Fruit fly (Drosophila melanogaster) whole organism, embryonic: Measurements from ENCODE around the gene CG11581.

ENCODE experiments used
- Antp ChIP-seq: fragments of 200-800 bp; sonication (Bioruptor generic); optimal IDR thresholded peaks from 3 replicates; lab custom pipeline; 2016; ENCODE audit warnings: missing biosample characterization, missing genetic modification characterization
- Atf6 ChIP-seq: fragments of 200-800 bp; sonication (Bioruptor generic); IDR thresholded peaks from 2 replicates; pipeline ENCODE4 v1.3.6; 2022; ENCODE audit warnings: missing biosample characterization, missing genetic modification characterization
- CG12391 ChIP-seq: fragments of 200-800 bp; sonication (Bioruptor generic); optimal IDR thresholded peaks from 3 replicates; lab custom pipeline; 2018; ENCODE audit warnings: missing biosample characterization, mild to moderate bottlenecking, missing genetic modification characterization, moderate library complexity
- CG13894 ChIP-seq: fragments of 200-800 bp; sonication (Bioruptor generic); optimal IDR thresholded peaks from 3 replicates; lab custom pipeline; 2018; ENCODE audit warnings: missing biosample characterization, mild to moderate bottlenecking, missing genetic modification characterization, moderate library complexity
- CG17385 ChIP-seq: fragments of 200-800 bp; sonication (Bioruptor generic); optimal IDR thresholded peaks from 3 replicates; lab custom pipeline; 2018; ENCODE audit warnings: missing biosample characterization, mild to moderate bottlenecking, missing genetic modification characterization
- CG4404 ChIP-seq: fragments of 200-800 bp; sonication (Bioruptor generic); IDR thresholded peaks from 2 replicates; pipeline ENCODE4 v1.3.6; 2022; ENCODE audit warnings: missing biosample characterization, missing genetic modification characterization
- CG5245 ChIP-seq: fragments of 200-800 bp; sonication (Bioruptor generic); optimal IDR thresholded peaks from 3 replicates; lab custom pipeline; 2016; ENCODE audit warnings: missing biosample characterization, missing genetic modification characterization
- CG6175 ChIP-seq: fragments of 200-800 bp; sonication (Bioruptor generic); IDR thresholded peaks from 3 replicates; pipeline ENCODE4 v1.3.6; 2022; ENCODE audit warnings: missing biosample characterization, missing genetic modification characterization
- CG7963 ChIP-seq: fragments of 200-800 bp; sonication (Bioruptor generic); IDR thresholded peaks from 3 replicates; pipeline ENCODE4 v1.3.6; 2022; ENCODE audit warnings: missing biosample characterization, missing genetic modification characterization; ENCODE audit not compliant: partially characterized antibody
- CG8359 ChIP-seq: fragments of 200-800 bp; sonication (Bioruptor generic); optimal IDR thresholded peaks from 2 replicates; lab custom pipeline; 2017; ENCODE audit warnings: missing biosample characterization, mild to moderate bottlenecking, missing genetic modification characterization, borderline replicate concordance
- CG9215 ChIP-seq: fragments of 200-800 bp; sonication (Bioruptor generic); IDR thresholded peaks from 2 replicates; pipeline ENCODE4 v1.3.6; 2022; ENCODE audit warnings: missing biosample characterization, missing genetic modification characterization
- Dbx ChIP-seq: fragments of 200-800 bp; sonication (Bioruptor generic); IDR thresholded peaks from 3 replicates; pipeline ENCODE4 v1.3.6; 2022; ENCODE audit warnings: missing biosample characterization, missing genetic modification characterization
- Drgx ChIP-seq: fragments of 200-800 bp; sonication (Bioruptor generic); IDR thresholded peaks from 2 replicates; pipeline ENCODE4 v1.3.6; 2022; ENCODE audit warnings: missing biosample characterization, missing genetic modification characterization
- Oaz ChIP-seq: fragments of 200-800 bp; sonication (Bioruptor generic); IDR thresholded peaks from 2 replicates; pipeline ENCODE4 v1.3.6; 2022; ENCODE audit warnings: missing biosample characterization, missing genetic modification characterization
- Poxn ChIP-seq: fragments of 200-800 bp; sonication (Bioruptor generic); IDR thresholded peaks from 2 replicates; pipeline ENCODE4 v1.3.6; 2022; ENCODE audit warnings: missing biosample characterization, missing genetic modification characterization
- Sox102F ChIP-seq: fragments of 200-800 bp; sonication (Bioruptor generic); optimal IDR thresholded peaks from 2 replicates; lab custom pipeline; 2018; ENCODE audit warnings: missing biosample characterization, mild to moderate bottlenecking, missing genetic modification characterization, moderate library complexity
- Stat92E ChIP-seq, 3 experiments: fragments of >200 bp in 2 of 3; fragments of 200-800 bp in 1 of 3; sonication (Bioruptor generic) in 1 of 3; optimal IDR thresholded peaks; 2 replicates each; lab custom pipeline; 2017 to 2019; ENCODE audit warnings: missing biosample characterization in 3 of 3, missing genetic modification characterization in 3 of 3, mild to moderate bottlenecking in 1 of 3, moderate library complexity in 1 of 3
- bsh ChIP-seq, 2 experiments: fragments of 200-800 bp; sonication (Bioruptor generic); optimal IDR thresholded peaks; 2 replicates each; lab custom pipeline; 2017 to 2018; ENCODE audit warnings: mild to moderate bottlenecking in 2 of 2, missing biosample characterization in 2 of 2, missing genetic modification characterization in 2 of 2, moderate library complexity in 1 of 2
- cato ChIP-seq: fragments of 200-800 bp; sonication (Bioruptor generic); optimal IDR thresholded peaks from 2 replicates; lab custom pipeline; 2016; ENCODE audit warnings: missing biosample characterization, missing genetic modification characterization, borderline replicate concordance
- chinmo ChIP-seq: fragments of 200-800 bp; sonication (Bioruptor generic); IDR thresholded peaks from 4 replicates; pipeline ENCODE4 v1.3.6; 2022; ENCODE audit warnings: missing biosample characterization, missing genetic modification characterization; ENCODE audit not compliant: partially characterized antibody
- dimm ChIP-seq: fragments of 200-800 bp; sonication (Bioruptor generic); IDR thresholded peaks from 2 replicates; pipeline ENCODE4 v1.3.6; 2022; ENCODE audit warnings: missing biosample characterization, missing genetic modification characterization
- emc ChIP-seq: fragments of 200-800 bp; sonication (Bioruptor generic); optimal IDR thresholded peaks from 2 replicates; lab custom pipeline; 2016; ENCODE audit warnings: missing biosample characterization, missing genetic modification characterization
- klu ChIP-seq: fragments of 200-800 bp; sonication (Bioruptor generic); IDR thresholded peaks from 2 replicates; pipeline ENCODE4 v1.3.6; 2022; ENCODE audit warnings: missing biosample characterization, missing genetic modification characterization
- kni ChIP-seq: fragments of 200-800 bp; sonication (Bioruptor generic); optimal IDR thresholded peaks from 3 replicates; lab custom pipeline; 2017; ENCODE audit warnings: mild to moderate bottlenecking, missing biosample characterization, missing genetic modification reagents, missing genetic modification characterization
- nau ChIP-seq: fragments of 200-800 bp; sonication (Bioruptor generic); optimal IDR thresholded peaks from 3 replicates; lab custom pipeline; 2017; ENCODE audit warnings: missing biosample characterization, mild to moderate bottlenecking, missing genetic modification characterization, missing genetic modification reagents
- pb ChIP-seq: fragments of 200-800 bp; sonication (Bioruptor generic); optimal IDR thresholded peaks from 3 replicates; lab custom pipeline; 2016; ENCODE audit warnings: missing biosample characterization, missing genetic modification characterization
- sisA ChIP-seq: fragments of 200-800 bp; sonication (Bioruptor generic); IDR thresholded peaks from 2 replicates; pipeline ENCODE4 v1.3.6; 2022; ENCODE audit warnings: missing biosample characterization, missing genetic modification characterization
- tio ChIP-seq: fragments of 200-800 bp; sonication (Bioruptor generic); optimal IDR thresholded peaks from 2 replicates; lab custom pipeline; 2017; ENCODE audit warnings: missing biosample characterization, missing genetic modification characterization, inconsistent platforms
- tup ChIP-seq: fragments of 200-800 bp; sonication (Bioruptor generic); optimal IDR thresholded peaks from 2 replicates; lab custom pipeline; 2016; ENCODE audit warnings: missing biosample characterization, mild to moderate bottlenecking, missing genetic modification characterization, moderate library complexity
- tx ChIP-seq: fragments of 200-800 bp; sonication (Bioruptor generic); optimal IDR thresholded peaks from 2 replicates; lab custom pipeline; 2016; ENCODE audit warnings: missing biosample characterization, missing genetic modification characterization
- unc-4 ChIP-seq: fragments of 200-800 bp; sonication (Bioruptor generic); IDR thresholded peaks from 2 replicates; pipeline ENCODE4 v1.3.6; 2022; ENCODE audit warnings: missing biosample characterization, missing genetic modification characterization; ENCODE audit not compliant: partially characterized antibody
- vvl ChIP-seq: fragments of 200-800 bp; sonication (Bioruptor generic); IDR thresholded peaks from 2 replicates; pipeline ENCODE4 v1.3.6; 2022; ENCODE audit warnings: missing biosample characterization, missing genetic modification characterization

The CG11581 gene

dm6 chrX:14173654-14174053 is 3.1 kb upstream of the CG11581 start (continued):
- peak; percentile 60; the same call in 1 of the 3 replicates for TF ChIP-seq CG6175 (GFP tag; lab: Robert Waterston, UW)
- no peak for TF ChIP-seq emc

- peak; percentile 68; the same call in 1 of the 4 replicates for TF ChIP-seq chinmo
- TF ChIP-seq CG17385 (GFP tag; lab: Kevin White, UChicago), result peak; percentile 29
- TF ChIP-seq CG8359 (GFP tag; lab: Kevin White, UChicago), result peak; percentile 3
- no peak for TF ChIP-seq unc-4 (GFP tag; lab: Robert Waterston, UW)
Measured at dm6 chrX:14174456-14174855, 2.3 kb upstream of the CG11581 start, which contains the start of gene CG1368. Gene CG1368, plus strand, starts transcription at chrX:14174756.

DNA sequence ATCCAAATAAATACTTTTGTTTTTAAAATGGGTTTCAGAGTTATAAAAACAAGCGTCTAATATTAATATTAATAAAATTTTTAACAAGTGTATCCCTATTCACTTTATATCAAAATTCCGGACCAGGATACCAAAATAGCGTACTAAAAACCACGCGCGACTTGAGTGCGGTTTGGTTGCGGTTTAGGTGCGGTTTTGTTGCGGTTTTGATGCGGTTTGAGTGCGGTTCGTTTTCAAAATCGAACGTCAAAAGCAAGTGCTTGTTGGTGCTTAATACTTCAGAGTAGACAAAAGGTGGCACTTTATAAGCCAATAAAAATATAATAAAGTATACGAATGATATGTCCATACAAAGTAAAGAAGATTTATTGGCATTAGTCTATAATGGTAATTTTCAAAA is 1.1 kb upstream of the CG11581 start:
- TF ChIP-seq CG8359 (GFP tag; lab: Kevin White, UChicago), result peak; percentile 98
- TF ChIP-seq Antp (GFP tag; lab: Kevin White, UChicago), result no peak
- TF ChIP-seq klu (GFP tag; lab: Robert Waterston, UW), result no peak
- no peak for TF ChIP-seq kni (GFP tag; lab: Kevin White, UChicago)

DNA sequence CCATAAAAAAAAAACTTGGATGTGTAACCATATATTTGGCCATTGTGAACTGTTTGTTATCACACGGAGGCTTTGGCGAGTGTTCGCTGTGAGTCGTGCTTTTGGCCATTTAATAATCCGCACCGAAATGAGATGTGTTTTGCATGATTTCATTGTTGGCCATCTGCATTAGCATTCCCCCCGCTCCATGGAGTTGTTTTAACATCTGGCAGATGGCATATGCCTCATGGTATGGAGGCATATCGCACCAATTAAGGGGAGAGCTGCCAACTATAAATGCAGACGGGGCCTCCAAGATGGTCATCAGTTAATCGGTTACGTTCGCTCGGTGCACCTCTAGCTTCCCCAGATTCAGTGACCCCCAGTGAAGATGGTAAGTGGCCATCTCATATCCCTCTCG is 4.0 kb downstream of the CG11581 start, which contains the start of gene CG11584:
Gene CG11584 (plus strand): TSS at position 301 of the 400 bp plus-strand sequence.
- TF ChIP-seq Drgx, result no peak
- TF ChIP-seq tup (GFP tag; lab: Kevin White, UChicago), result no peak
- TF ChIP-seq Sox102F, result peak; percentile 3
- no peak for TF ChIP-seq Atf6
- TF ChIP-seq dimm, result no peak
- TF ChIP-seq tio (GFP tag; lab: Kevin White, UChicago), result no peak
- no peak for TF ChIP-seq nau (GFP tag; lab: Kevin White, UChicago)
- TF ChIP-seq tx, result no peak
- no peak for TF ChIP-seq CG8359 (GFP tag; lab: Kevin White, UChicago)
- no peak for TF ChIP-seq CG5245
- no peak for TF ChIP-seq CG12391 (tag; lab: Kevin White, UChicago)
- TF ChIP-seq vvl (GFP tag; lab: Robert Waterston, UW), result peak; percentile 15; the same call in 1 of the 2 replicates
- no peak for TF ChIP-seq Oaz
- no peak for TF ChIP-seq CG7963 (GFP tag; lab: Robert Waterston, UW)
- no peak for TF ChIP-seq CG9215 (GFP tag; lab: Robert Waterston, UW)
- TF ChIP-seq bsh (GFP tag; optimal IDR thresholded peaks at IDR 0.05; lab: Kevin White, UChicago), result no peak
- TF ChIP-seq pb (GFP tag; lab: Kevin White, UChicago), result no peak

DNA sequence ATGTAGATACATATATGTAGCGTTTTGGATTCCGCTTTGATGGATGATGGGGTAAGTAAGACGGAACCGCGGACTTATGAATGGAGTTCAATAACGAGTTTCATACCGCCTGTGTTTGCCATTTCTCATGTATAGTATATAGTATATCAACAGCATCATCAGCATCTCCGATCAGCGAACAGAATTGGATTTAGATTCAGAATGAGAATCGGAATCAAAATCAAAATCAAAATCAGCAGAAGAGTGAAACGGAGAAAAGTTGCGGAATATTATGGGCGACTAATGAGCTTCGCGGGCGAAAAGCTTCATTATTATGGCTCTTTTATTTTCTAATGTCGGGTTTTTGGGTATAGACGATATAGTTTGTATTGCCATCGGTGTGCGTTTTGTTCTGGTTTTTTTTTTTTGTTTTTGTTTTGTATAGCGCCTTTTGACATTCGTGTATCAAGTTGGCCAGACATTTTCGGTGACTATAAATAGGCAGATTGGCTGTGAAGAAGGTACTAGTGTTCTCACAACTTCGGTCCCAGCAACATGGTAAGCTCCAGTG is 7.4 kb downstream of the CG11581 start, which contains the start of gene CG32603:
Gene CG32603 (plus strand): TSS at position 500 of the 550 bp plus-strand sequence.
- TF ChIP-seq sisA (GFP tag; lab: Robert Waterston, UW) (no peak), CG4404 (GFP tag; lab: Robert Waterston, UW) (no peak), CG13894 (peak; percentile 96)

DNA sequence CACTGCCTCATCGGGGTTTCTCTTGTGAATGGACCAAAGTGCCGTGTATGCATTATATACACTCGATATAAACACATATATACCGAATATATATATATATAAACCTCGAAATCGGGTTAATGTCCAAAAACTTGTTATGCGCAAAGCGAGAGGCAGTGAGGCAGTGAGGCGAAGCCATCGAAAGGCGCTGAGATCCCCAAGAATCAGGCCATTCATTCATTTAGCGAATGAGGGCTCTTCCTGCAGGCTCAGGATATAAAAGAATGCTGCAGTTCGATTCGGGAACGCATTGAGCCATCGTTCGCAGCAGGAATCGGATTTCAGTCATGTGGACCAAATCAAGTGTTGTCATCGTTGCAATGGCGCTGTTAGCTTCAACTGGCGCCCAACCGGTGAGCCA is 10.2 kb downstream of the CG11581 start, which contains the start of gene CG12481:
Gene CG12481 (plus strand): TSS at position 301 of the 400 bp plus-strand sequence.
- no peak for TF ChIP-seq Dbx (GFP tag; lab: Robert Waterston, UW)
- no peak for TF ChIP-seq Poxn
- no peak for TF ChIP-seq Stat92E (GFP tag; optimal IDR thresholded peaks at IDR 0.05; lab: Kevin White, UChicago)
- TF ChIP-seq cato (GFP tag; lab: Kevin White, UChicago), result no peak
